Worm (Caenorhabditis elegans) whole organism, L2 larva: ENCODE data around the gene C09G9.5.

Experiments used
- C34F6.9 ChIP-seq: fragments of 150-350 bp; optimal IDR thresholded peaks from 2 replicates; lab custom pipeline; 2014; ENCODE audit warnings: missing biosample characterization, missing genetic modification characterization
- F13H6.1 ChIP-seq: sonication (generic microtip); optimal IDR thresholded peaks from 2 replicates; lab custom pipeline; 2016; ENCODE audit warnings: missing genetic modification characterization, missing compliant biosample characterization
- Y55F3AM.14 ChIP-seq: fragments of 200-800 bp; sonication (Bioruptor generic); optimal IDR thresholded peaks from 2 replicates; lab custom pipeline; 2018; ENCODE audit warnings: mild to moderate bottlenecking, missing genetic modification characterization, missing compliant biosample characterization
- ZK546.5 ChIP-seq: sonication (generic microtip); optimal IDR thresholded peaks from 2 replicates; lab custom pipeline; 2017; ENCODE audit warnings: missing biosample characterization, missing genetic modification characterization
- aly-2 ChIP-seq: fragments of 150-350 bp; optimal IDR thresholded peaks from 2 replicates; lab custom pipeline; 2014; ENCODE audit warnings: missing biosample characterization, missing genetic modification characterization
- ceh-16 ChIP-seq: fragments of 150-350 bp; optimal IDR thresholded peaks from 2 replicates; lab custom pipeline; 2014; ENCODE audit warnings: missing biosample characterization, missing genetic modification characterization
- crh-2 ChIP-seq: sonication (generic microtip); optimal IDR thresholded peaks from 2 replicates; lab custom pipeline; 2017; ENCODE audit warnings: missing biosample characterization, missing genetic modification characterization
- egl-27 ChIP-seq: sonication (generic microtip); optimal IDR thresholded peaks from 3 replicates; lab custom pipeline; 2017; ENCODE audit warnings: missing biosample characterization, missing genetic modification reagents, missing genetic modification characterization
- elt-1 ChIP-seq: fragments of 150-350 bp; optimal IDR thresholded peaks from 2 replicates; lab custom pipeline; 2014; ENCODE audit warnings: missing biosample characterization, missing genetic modification characterization
- elt-3 ChIP-seq: sonication (generic microtip); optimal IDR thresholded peaks from 2 replicates; lab custom pipeline; 2017; ENCODE audit warnings: missing biosample characterization, missing genetic modification characterization
- fos-1 ChIP-seq: fragments of 150-350 bp; optimal IDR thresholded peaks from 2 replicates; lab custom pipeline; 2014; ENCODE audit warnings: missing biosample characterization, missing genetic modification characterization
- gmeb-1 ChIP-seq: fragments of 150-350 bp; optimal IDR thresholded peaks from 2 replicates; lab custom pipeline; 2014; ENCODE audit warnings: missing biosample characterization, missing genetic modification characterization
- lin-13 ChIP-seq: fragments of 150-350 bp; optimal IDR thresholded peaks from 2 replicates; lab custom pipeline; 2014; ENCODE audit warnings: missing biosample characterization, missing genetic modification reagents, missing genetic modification characterization
- lsy-2 ChIP-seq, 2 experiments: fragments of 150-350 bp in 1 of 2; sonication (generic microtip) in 1 of 2; optimal IDR thresholded peaks; 2 replicates each; lab custom pipeline; 2014 to 2017; ENCODE audit warnings: missing biosample characterization in 2 of 2, missing genetic modification characterization in 2 of 2
- mab-5 ChIP-seq: fragments of 150-350 bp; optimal IDR thresholded peaks from 2 replicates; lab custom pipeline; 2014; ENCODE audit warnings: missing biosample characterization, missing genetic modification characterization
- mbf-1 ChIP-seq: sonication (generic microtip); optimal IDR thresholded peaks from 2 replicates; lab custom pipeline; 2017; ENCODE audit warnings: missing biosample characterization, missing genetic modification characterization
- nhr-10 ChIP-seq: sonication (generic microtip); optimal IDR thresholded peaks from 2 replicates; lab custom pipeline; 2017; ENCODE audit warnings: missing biosample characterization, missing genetic modification characterization
- nhr-129 ChIP-seq: fragments of 150-350 bp; optimal IDR thresholded peaks from 2 replicates; lab custom pipeline; 2014; ENCODE audit warnings: missing biosample characterization, missing genetic modification characterization
- nhr-237 ChIP-seq: fragments of 150-350 bp; optimal IDR thresholded peaks from 2 replicates; lab custom pipeline; 2014; ENCODE audit warnings: missing biosample characterization, missing genetic modification characterization
- nhr-25 ChIP-seq: fragments of 150-350 bp; sonication (generic microtip); optimal IDR thresholded peaks from 3 replicates; lab custom pipeline; 2014; ENCODE audit warnings: missing biosample characterization, missing genetic modification characterization
- nhr-6 ChIP-seq: fragments of 150-350 bp; optimal IDR thresholded peaks from 2 replicates; lab custom pipeline; 2014; ENCODE audit warnings: missing biosample characterization, missing genetic modification characterization
- nhr-77 ChIP-seq: fragments of 150-350 bp; optimal IDR thresholded peaks from 2 replicates; lab custom pipeline; 2014; ENCODE audit warnings: missing biosample characterization, missing genetic modification characterization
- peb-1 ChIP-seq: fragments of 150-350 bp; optimal IDR thresholded peaks from 2 replicates; lab custom pipeline; 2014; ENCODE audit warnings: missing biosample characterization, missing genetic modification characterization
- sem-4 ChIP-seq: fragments of 150-350 bp; optimal IDR thresholded peaks from 2 replicates; lab custom pipeline; 2014; ENCODE audit warnings: missing biosample characterization, missing genetic modification reagents, missing genetic modification characterization
- skn-1 ChIP-seq: sonication (generic microtip); optimal IDR thresholded peaks from 2 replicates; lab custom pipeline; 2017; ENCODE audit warnings: missing biosample characterization, missing genetic modification characterization
- sma-3 ChIP-seq: sonication (generic microtip); optimal IDR thresholded peaks from 2 replicates; lab custom pipeline; 2016; ENCODE audit warnings: missing genetic modification reagents, missing genetic modification characterization, missing compliant biosample characterization
- sma-9 ChIP-seq, 2 experiments: fragments of 150-350 bp in 1 of 2; sonication (generic microtip) in 1 of 2; optimal IDR thresholded peaks; 2 replicates each; lab custom pipeline; 2014 to 2016; ENCODE audit warnings: missing genetic modification characterization in 2 of 2, mild to moderate bottlenecking in 1 of 2, missing biosample characterization in 1 of 2, missing compliant biosample characterization in 1 of 2, missing genetic modification reagents in 1 of 2, moderate library complexity in 1 of 2
- snpc-4 ChIP-seq: fragments of 150-350 bp; optimal IDR thresholded peaks from 2 replicates; lab custom pipeline; 2014; ENCODE audit warnings: missing biosample characterization, missing genetic modification characterization
- unc-55 ChIP-seq: fragments of 150-350 bp; sonication (generic microtip); optimal IDR thresholded peaks from 3 replicates; lab custom pipeline; 2014; ENCODE audit warnings: missing biosample characterization, missing genetic modification reagents, missing genetic modification characterization
- unc-62 ChIP-seq: fragments of 150-350 bp; optimal IDR thresholded peaks from 2 replicates; lab custom pipeline; 2014; ENCODE audit warnings: missing biosample characterization, missing genetic modification reagents, missing genetic modification characterization
- ztf-11 ChIP-seq: sonication (generic microtip); optimal IDR thresholded peaks from 2 replicates; lab custom pipeline; 2017; ENCODE audit warnings: missing biosample characterization, missing genetic modification characterization

C09G9.5 gene

DNA sequence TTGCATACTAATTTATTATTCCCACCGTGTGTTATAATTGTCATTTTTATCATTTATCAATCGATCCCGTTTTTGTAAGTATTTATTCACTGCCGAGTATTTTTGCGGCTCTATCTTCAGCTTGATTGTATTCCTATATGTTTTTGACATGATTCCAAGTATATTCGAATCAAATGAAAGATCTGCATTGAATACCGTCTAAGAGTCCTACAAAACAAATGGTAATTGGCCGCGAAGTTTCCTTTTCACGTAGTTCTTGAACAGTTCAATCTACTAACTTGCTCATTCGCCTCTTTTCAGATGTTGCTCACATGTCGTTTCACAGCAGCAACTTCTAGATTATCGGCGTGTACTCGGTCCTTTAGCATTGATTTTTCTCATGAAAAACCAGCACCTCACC, 6.2 kb downstream of the C09G9.5 start, which contains the start of gene C27B7.2:
C27B7.2 (plus strand) TSS at position 301 of the 400 bp plus-strand sequence.
- TF ChIP-seq nhr-6, result no peak

DNA sequence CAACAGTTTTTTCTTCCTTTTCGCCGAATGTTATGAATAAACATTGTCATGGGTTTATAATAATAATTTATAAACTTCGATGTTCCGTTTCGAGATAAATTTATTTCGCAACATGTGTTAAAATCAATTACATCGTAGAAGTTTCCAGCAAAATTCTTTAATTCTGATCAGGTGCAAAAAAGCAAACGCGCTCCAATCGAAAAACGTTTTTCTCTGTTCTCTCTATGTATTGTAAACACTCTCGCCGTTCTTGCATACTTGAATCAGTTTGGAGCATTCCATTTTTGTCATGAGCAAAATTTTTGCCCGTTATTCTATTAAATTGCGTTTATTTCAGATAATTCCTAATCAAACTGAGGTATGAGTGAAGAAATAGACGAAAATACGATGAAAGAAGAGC, 7.4 kb downstream of the C09G9.5 start, which contains the start of gene rad-54.L2:
rad-54.L2 (plus strand) TSS at position 332 of the 400 bp plus-strand sequence.
- TF ChIP-seq fos-1 (tag; lab: Kevin White, UChicago) (peak; percentile 63), gmeb-1 (tag; lab: Kevin White, UChicago) (peak; percentile 46), ZK546.5 (tag; lab: Kevin White, UChicago) (no peak), F13H6.1 (tag; lab: Kevin White, UChicago) (peak; percentile 29), lin-13 (GFP tag; lab: Kevin White, UChicago) (peak; percentile 37), C34F6.9 (tag; lab: Kevin White, UChicago) (peak; percentile 96), elt-1 (tag; lab: Kevin White, UChicago) (no peak), nhr-25 (tag; lab: Kevin White, UChicago) (peak; percentile 61), lsy-2 (tag; optimal IDR thresholded peaks at IDR 0.05; lab: Kevin White, UChicago) (peak; percentile 30 to 72), nhr-129 (tag; lab: Kevin White, UChicago) (peak; percentile 64), nhr-10 (tag; lab: Kevin White, UChicago) (peak; percentile 39), ztf-11 (no peak), peb-1 (tag; lab: Kevin White, UChicago) (no peak), nhr-6 (no peak), unc-55 (GFP tag; lab: Kevin White, UChicago) (peak; percentile 86), snpc-4 (tag; lab: Kevin White, UChicago) (peak; percentile 52), sma-3 (peak; percentile 36), crh-2 (tag; lab: Kevin White, UChicago) (peak; percentile 80)

DNA sequence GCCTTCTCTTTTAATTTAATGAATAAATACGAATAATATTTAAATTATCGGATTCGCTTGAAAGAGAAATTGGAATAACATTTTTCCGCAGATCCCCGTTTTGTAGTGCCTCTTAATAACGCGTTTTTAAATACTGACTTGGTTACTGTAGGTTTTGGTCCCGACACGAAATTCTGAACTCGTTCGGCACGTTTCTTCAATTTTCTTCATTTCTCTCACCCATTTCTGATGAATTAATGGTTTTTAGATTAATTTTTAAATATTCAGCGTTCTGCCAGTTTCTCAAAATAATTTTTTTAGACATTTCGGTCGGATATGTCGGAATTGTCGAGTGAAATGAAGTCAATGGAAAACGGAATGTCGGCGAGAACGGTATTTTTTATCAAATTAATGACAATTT, 15.0 kb downstream of the C09G9.5 start, which contains the start of gene C27B7.5:
C27B7.5 (plus strand) TSS at position 301 of the 400 bp plus-strand sequence.
- TF ChIP-seq ceh-16 (tag; lab: Kevin White, UChicago) (no peak), elt-3 (no peak), unc-62 (no peak)

DNA sequence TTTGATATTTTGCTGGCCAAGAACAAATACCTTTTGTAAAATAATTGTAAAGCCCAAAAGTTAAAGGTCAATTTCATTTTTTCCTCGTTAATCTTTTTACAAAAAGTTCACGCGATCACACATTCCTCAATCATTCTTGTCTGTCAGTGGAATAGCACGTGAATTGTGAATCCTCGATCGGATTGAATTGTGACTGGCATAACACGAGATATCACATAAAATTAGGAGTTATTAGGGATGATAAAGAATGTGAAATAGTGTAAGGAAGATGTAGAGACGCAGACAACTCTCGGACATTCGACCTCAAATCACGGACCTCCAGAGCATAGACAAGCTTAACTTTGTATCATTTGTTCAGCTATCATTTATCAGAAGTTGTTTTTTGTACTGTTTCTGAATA, 19.8 kb downstream of the C09G9.5 start, which contains the start of gene C27B7.6:
C27B7.6 (minus strand) TSS at position 182 of the 400 bp plus-strand sequence.
- no peak for TF ChIP-seq unc-55 (GFP tag; lab: Kevin White, UChicago)
- TF ChIP-seq aly-2, result no peak
- no peak for TF ChIP-seq mbf-1
- no peak for TF ChIP-seq lsy-2 (tag; optimal IDR thresholded peaks at IDR 0.05; lab: Kevin White, UChicago)
- TF ChIP-seq mab-5 (tag; lab: Kevin White, UChicago), result no peak
- TF ChIP-seq nhr-237 (tag; lab: Kevin White, UChicago), result no peak
- TF ChIP-seq Y55F3AM.14, result no peak

DNA sequence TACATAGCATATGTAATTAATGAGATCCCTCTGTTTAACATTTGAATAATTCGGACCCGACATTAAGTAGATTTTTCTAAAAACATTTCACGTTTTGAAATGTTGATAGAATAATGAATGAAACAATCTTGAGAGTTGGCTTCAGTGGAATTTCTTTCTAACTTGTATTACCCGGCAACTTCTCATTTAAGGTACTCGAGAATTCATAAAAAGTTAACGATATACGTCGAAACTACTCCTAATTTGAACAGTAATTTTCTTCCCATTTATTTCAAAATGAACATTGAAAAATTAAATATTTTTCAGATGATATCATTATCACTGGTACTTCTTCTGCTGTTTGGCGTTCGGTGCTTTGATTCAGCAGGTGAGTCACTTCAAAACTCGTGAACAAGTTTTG, 20.4 kb downstream of the C09G9.5 start, which contains the start of gene C27B7.7:
C27B7.7 (plus strand) TSS at position 301 of the 400 bp plus-strand sequence.
- TF ChIP-seq nhr-10 (tag; lab: Kevin White, UChicago) (no peak), F13H6.1 (tag; lab: Kevin White, UChicago) (no peak), skn-1 (tag; lab: Kevin White, UChicago) (no peak), fos-1 (tag; lab: Kevin White, UChicago) (no peak), egl-27 (tag; lab: Kevin White, UChicago) (no peak), nhr-77 (tag; lab: Kevin White, UChicago) (no peak), sem-4 (tag; lab: Kevin White, UChicago) (no peak), sma-9 (GFP tag; optimal IDR thresholded peaks at IDR 0.05; lab: Kevin White, UChicago) (no peak), sma-9 (tag; optimal IDR thresholded peaks at IDR 0.05; lab: Kevin White, UChicago) (no peak)

DNA sequence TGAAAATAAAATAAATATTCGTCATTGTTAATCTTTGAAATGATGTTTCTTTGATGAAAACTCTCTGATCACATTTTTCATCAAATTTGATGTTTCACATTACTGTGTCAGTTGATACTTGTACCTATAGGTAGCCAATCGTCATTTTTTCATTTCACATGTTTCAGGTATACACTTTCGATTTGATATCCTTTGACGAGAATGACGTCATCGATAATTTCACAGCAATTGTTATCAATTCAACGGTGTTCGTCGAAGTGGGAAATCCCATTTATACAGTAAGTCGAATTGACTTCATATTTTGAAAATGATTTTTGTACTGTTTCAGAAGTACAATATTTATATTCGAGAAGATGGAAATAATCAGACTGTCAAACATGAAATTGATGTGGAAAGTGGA, 27.9 kb downstream of the C09G9.5 start:
- TF ChIP-seq sma-3 (peak; percentile 67), mbf-1 (no peak)
